Worm (Caenorhabditis elegans) whole organism, midembryonic: ENCODE measurements around the gene ymel-1.

Experiments used
- T22C8.4 ChIP-seq: fragments of 200-800 bp; sonication (Bioruptor generic); IDR thresholded peaks from 2 replicates; pipeline ENCODE4 v1.3.6; 2022; ENCODE audit warnings: missing genetic modification characterization, missing compliant biosample characterization
- cog-1 ChIP-seq: sonication (generic microtip); optimal IDR thresholded peaks from 2 replicates; lab custom pipeline; 2016; ENCODE audit warnings: missing genetic modification characterization, missing compliant biosample characterization
- flt-1 ChIP-seq: fragments of 200-800 bp; sonication (Bioruptor generic); IDR thresholded peaks from 2 replicates; pipeline ENCODE4 v1.3.6; 2022; ENCODE audit warnings: missing genetic modification characterization, missing compliant biosample characterization
- klf-2 ChIP-seq: fragments of 200-800 bp; sonication (Bioruptor generic); conservative IDR thresholded peaks from 2 replicates; pipeline ENCODE4 v1.3.6; 2022; ENCODE audit warnings: missing genetic modification reagents, missing genetic modification characterization, missing compliant biosample characterization
- med-1 ChIP-seq: sonication (generic microtip); optimal IDR thresholded peaks from 2 replicates; lab custom pipeline; 2017; ENCODE audit warnings: missing genetic modification characterization, mild to moderate bottlenecking, missing compliant biosample characterization, antibody characterized with exemption, missing genetic modification reagents; ENCODE audit not compliant: insufficient read depth
- ref-1 ChIP-seq: fragments of 200-800 bp; sonication (Bioruptor generic); conservative IDR thresholded peaks from 2 replicates; pipeline ENCODE4 v1.3.6; 2022; ENCODE audit warnings: missing genetic modification reagents, missing genetic modification characterization, missing compliant biosample characterization
- tab-1 ChIP-seq: fragments of 200-800 bp; sonication (Bioruptor generic); IDR thresholded peaks from 2 replicates; pipeline ENCODE4 v1.3.6; 2022; ENCODE audit warnings: missing genetic modification characterization, missing compliant biosample characterization
- ztf-23 ChIP-seq: fragments of 200-800 bp; sonication (Bioruptor generic); IDR thresholded peaks from 2 replicates; pipeline ENCODE4 v1.3.6; 2022; ENCODE audit warnings: missing genetic modification reagents, missing genetic modification characterization, missing compliant biosample characterization
- ztf-29 ChIP-seq: fragments of 200-800 bp; sonication (Bioruptor generic); IDR thresholded peaks from 2 replicates; pipeline ENCODE4 v1.3.6; 2022; ENCODE audit warnings: missing genetic modification reagents, missing genetic modification characterization, missing compliant biosample characterization

Gene ymel-1

DNA sequence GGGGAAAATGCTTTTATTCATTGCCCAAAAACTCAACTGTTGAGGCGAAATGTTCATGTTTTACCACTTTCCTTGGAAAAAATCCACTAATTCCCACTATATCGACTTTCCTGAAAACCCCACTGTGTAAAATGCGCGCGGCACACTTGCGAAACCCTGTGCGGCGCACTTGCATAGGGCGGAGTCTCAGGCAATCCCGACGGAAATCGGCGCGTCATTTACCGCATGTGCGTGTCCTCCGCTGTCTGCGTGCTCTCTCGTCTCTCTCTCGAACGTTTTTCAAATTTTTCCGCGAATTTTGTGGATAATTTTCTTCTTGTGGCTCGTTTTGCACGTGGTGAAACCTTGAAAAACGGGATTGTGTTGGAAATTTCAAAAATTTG lies 45.2 kb downstream of the ymel-1 start, which contains the start of gene atx-2:
TSS of gene atx-2 (plus strand) at position 226 of the 383 bp plus-strand sequence.
- peak; percentile 91 for TF ChIP-seq ref-1 (GFP tag; lab: Robert Waterston, UW)
- peak; percentile 99 for TF ChIP-seq flt-1 (GFP tag; lab: Robert Waterston, UW)
- TF ChIP-seq ztf-29 (GFP tag; lab: Robert Waterston, UW), result peak; percentile 98
- peak; percentile 99 for TF ChIP-seq klf-2 (GFP tag; lab: Robert Waterston, UW)
- TF ChIP-seq T22C8.4 (GFP tag; lab: Robert Waterston, UW), result peak; percentile 98
- peak; percentile 95 for TF ChIP-seq cog-1 (tag; lab: Kevin White, UChicago)
- TF ChIP-seq ztf-23, result peak; percentile 98
- TF ChIP-seq tab-1, result peak; percentile 98
- TF ChIP-seq med-1 (GFP tag; lab: Kevin White, UChicago), result peak; percentile 99

DNA sequence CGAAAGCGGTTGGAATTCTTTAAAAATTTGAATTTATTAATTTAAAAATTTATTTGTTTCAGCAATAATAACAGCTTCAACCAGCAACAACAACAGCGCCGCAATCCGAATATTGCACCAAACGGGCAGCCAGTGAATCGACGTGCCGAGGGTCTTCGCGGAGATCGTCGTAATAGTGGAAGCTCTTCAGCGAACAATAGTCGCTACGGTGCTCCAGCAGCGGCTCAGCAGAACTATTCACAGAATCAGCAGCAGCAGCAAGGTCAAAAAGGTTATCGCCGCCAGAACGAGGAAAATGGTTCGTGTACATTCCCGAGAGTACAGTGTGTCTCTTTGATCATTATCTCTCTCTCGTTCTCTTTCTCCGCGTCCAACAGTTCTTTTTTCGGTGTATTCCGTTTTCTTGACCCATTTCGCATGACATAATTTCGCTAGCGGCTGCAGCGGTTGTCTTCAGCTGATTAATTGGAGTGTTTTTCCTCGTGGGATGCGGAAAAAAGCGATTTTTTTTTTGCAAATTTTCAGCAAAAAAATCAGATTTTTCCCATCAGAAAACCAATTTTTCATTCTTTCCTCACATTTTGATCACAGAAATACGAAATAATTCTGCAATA lies 47.1 kb downstream of the ymel-1 start:
- no peak for TF ChIP-seq ztf-29 (GFP tag; lab: Robert Waterston, UW)
- TF ChIP-seq T22C8.4 (GFP tag; lab: Robert Waterston, UW), result no peak
- TF ChIP-seq tab-1, result no peak
- TF ChIP-seq ref-1 (GFP tag; lab: Robert Waterston, UW), result no peak
- TF ChIP-seq med-1 (GFP tag; lab: Kevin White, UChicago), result no peak
- no peak for TF ChIP-seq klf-2 (GFP tag; lab: Robert Waterston, UW)
- no peak for TF ChIP-seq ztf-23
- no peak for TF ChIP-seq flt-1 (GFP tag; lab: Robert Waterston, UW)
- no peak for TF ChIP-seq cog-1 (tag; lab: Kevin White, UChicago)

DNA sequence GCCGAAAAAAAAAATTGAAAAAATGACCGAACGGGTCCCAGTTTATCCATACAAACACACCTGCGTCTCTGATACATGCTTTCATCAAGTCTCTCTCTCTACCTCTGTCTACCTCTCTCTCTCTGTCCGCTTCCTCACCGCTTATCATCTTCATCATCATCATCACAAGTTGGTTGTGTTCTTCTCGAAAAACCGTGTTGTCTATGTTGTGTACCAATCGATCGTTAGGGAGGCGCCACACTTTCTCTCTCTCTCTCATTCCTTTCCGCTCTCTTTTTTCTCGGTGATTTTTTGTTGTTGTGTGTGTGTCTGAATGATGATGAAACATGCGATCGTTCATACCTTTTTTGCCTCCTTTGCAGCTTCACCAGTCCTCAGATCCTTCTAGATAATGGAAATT lies 47.7 kb downstream of the ymel-1 start:
- TF ChIP-seq tab-1, result no peak
- no peak for TF ChIP-seq ztf-23

DNA sequence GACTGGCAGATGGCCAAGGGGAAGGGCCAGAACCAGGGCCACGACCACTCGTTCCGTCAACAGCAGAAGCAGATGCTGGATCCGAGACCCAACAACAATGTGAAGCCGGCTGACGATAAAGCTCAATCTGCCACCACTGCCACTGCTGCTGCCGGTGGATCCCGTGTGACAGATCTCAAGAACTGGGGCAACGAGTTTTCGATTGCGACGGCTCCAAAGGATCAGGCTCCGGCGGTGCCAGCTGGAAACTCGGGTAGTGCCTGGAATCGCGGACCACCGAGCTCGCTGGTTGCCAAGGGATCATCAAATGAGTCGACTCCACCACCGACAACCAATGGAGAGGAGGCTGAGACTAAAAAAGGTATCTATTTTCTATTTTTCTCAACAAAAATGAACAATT lies 48.5 kb downstream of the ymel-1 start:
- TF ChIP-seq ztf-29 (GFP tag; lab: Robert Waterston, UW), result no peak
- TF ChIP-seq flt-1 (GFP tag; lab: Robert Waterston, UW), result no peak
- TF ChIP-seq med-1 (GFP tag; lab: Kevin White, UChicago), result no peak
- TF ChIP-seq ref-1 (GFP tag; lab: Robert Waterston, UW), result no peak
- TF ChIP-seq tab-1, result no peak
- TF ChIP-seq cog-1 (tag; lab: Kevin White, UChicago), result no peak
- no peak for TF ChIP-seq T22C8.4 (GFP tag; lab: Robert Waterston, UW)
- no peak for TF ChIP-seq ztf-23
- TF ChIP-seq klf-2 (GFP tag; lab: Robert Waterston, UW), result no peak

DNA sequence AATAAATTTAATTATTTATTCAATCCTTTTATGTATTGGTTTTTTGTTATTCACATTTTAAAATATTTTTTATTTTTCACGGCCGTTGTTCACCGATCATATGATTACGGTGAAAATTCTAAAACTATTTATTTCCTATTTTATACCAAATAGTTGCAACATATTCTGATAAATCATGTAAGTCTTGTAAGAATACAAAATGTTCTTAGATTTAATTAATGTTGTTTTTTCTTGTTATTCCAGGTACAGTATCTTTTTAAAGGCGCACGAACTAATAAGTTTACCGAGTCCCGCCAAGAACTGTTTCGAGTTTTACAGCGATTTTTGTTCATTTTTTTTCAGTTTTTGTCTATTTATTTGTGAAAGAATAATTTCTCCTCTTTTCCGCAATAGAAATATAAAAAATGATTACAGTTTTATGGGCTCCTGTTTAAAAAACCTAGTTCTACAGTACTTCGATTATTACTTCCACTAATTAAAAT lies 53.7 kb downstream of the ymel-1 start, which contains the start of gene D2045.5:
TSS of gene D2045.5 (minus strand) at position 51 of the 482 bp plus-strand sequence.
- TF ChIP-seq flt-1 (GFP tag; lab: Robert Waterston, UW) (no peak), ref-1 (GFP tag; lab: Robert Waterston, UW) (no peak), med-1 (GFP tag; lab: Kevin White, UChicago) (no peak), ztf-23 (no peak), cog-1 (tag; lab: Kevin White, UChicago) (no peak), tab-1 (no peak), ztf-29 (GFP tag; lab: Robert Waterston, UW) (no peak), klf-2 (GFP tag; lab: Robert Waterston, UW) (no peak), T22C8.4 (GFP tag; lab: Robert Waterston, UW) (no peak)

DNA sequence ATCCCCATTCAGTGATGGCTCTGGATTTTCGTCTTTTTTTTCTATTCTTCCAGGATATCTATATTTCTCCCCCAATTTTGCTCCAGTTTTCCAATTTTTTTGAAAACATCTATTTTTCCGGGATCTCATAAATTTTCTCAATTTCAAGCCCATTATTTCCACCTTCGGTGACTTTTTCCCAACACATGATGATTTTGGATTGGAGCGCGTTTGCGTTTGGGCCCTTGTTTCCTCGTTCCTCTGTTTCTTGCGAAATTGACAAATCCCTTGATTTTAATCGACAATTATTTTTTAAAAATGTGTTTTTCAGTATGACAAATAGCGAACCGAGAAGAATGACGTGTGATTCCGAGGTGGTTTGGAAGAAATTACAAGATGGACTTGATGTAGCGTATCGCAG lies 55.0 kb downstream of the ymel-1 start, which contains the start of gene cul-1:
TSS of gene cul-1 (plus strand) at position 311 of the 400 bp plus-strand sequence.
- no peak for TF ChIP-seq flt-1 (GFP tag; lab: Robert Waterston, UW)
- TF ChIP-seq tab-1, result no peak
- TF ChIP-seq med-1 (GFP tag; lab: Kevin White, UChicago), result no peak
- TF ChIP-seq ztf-23, result no peak
- no peak for TF ChIP-seq klf-2 (GFP tag; lab: Robert Waterston, UW)
- no peak for TF ChIP-seq cog-1 (tag; lab: Kevin White, UChicago)
- TF ChIP-seq T22C8.4 (GFP tag; lab: Robert Waterston, UW), result no peak
- no peak for TF ChIP-seq ztf-29 (GFP tag; lab: Robert Waterston, UW)
- TF ChIP-seq ref-1 (GFP tag; lab: Robert Waterston, UW), result no peak
